Fruit fly (Drosophila melanogaster): ENCODE measurements around the gene Adgf-C.

- TF ChIP-seq CG8119 (GFP tag; IDR thresholded peaks at IDR 0.05) = no peak
- TF ChIP-seq fd59A (GFP tag; optimal IDR thresholded peaks at IDR 0.05) = no peak
- no peak for TF ChIP-seq cyc (GFP tag; optimal IDR thresholded peaks at IDR 0.05)
- no peak for TF ChIP-seq CG7368 (GFP tag; optimal IDR thresholded peaks at IDR 0.05)
- TF ChIP-seq salr (GFP tag; optimal IDR thresholded peaks at IDR 0.05) = no peak
- no peak for TF ChIP-seq fd85E (GFP tag; optimal IDR thresholded peaks at IDR 0.05)
- TF ChIP-seq CG6163 (GFP tag; IDR thresholded peaks at IDR 0.05) = no peak
- TF ChIP-seq CG8319 (GFP tag; optimal IDR thresholded peaks at IDR 0.05) = no peak
- no peak for TF ChIP-seq Eip93F (GFP tag; optimal IDR thresholded peaks at IDR 0.05)
- TF ChIP-seq Hr4 (GFP tag; optimal IDR thresholded peaks at IDR 0.05) = no peak
- TF ChIP-seq Lpt (GFP tag; optimal IDR thresholded peaks at IDR 0.05) = no peak
- TF ChIP-seq CG11902 (GFP tag; optimal IDR thresholded peaks at IDR 0.05) = no peak
- no peak for TF ChIP-seq eg (GFP tag; IDR thresholded peaks at IDR 0.05)
Measured at dm6 chr3R:13721998-13722397, 15.4 kb downstream of the Adgf-C start.
